Fruit fly (Drosophila melanogaster): ENCODE results near the gene chrb.

dm6 chr3L:11448935-11449334 is 38.4 kb upstream of the chrb start:
- TF ChIP-seq CG34367 (tag; optimal IDR thresholded peaks at IDR 0.05): peak; percentile 50
- peak; percentile 63 for TF ChIP-seq Pif1B (GFP tag; optimal IDR thresholded peaks at IDR 0.05)
- TF ChIP-seq Snoo (tag; optimal IDR thresholded peaks at IDR 0.05): no peak
- TF ChIP-seq gl (tag; optimal IDR thresholded peaks at IDR 0.05): peak; percentile 0
- peak; percentile 88 for TF ChIP-seq rn (GFP tag; IDR thresholded peaks at IDR 0.05)
- peak; percentile 6 for TF ChIP-seq D1 (tag; optimal IDR thresholded peaks at IDR 0.05)
- TF ChIP-seq CG8301 (tag; optimal IDR thresholded peaks at IDR 0.05): peak; percentile 91
- TF ChIP-seq Ets98B (GFP tag; IDR thresholded peaks at IDR 0.05): peak; percentile 93
- TF ChIP-seq CG4496 (GFP tag; IDR thresholded peaks at IDR 0.05): peak; percentile 96
- peak; percentile 28 for TF ChIP-seq CG8159 (tag; optimal IDR thresholded peaks at IDR 0.05)

Data from whole organism, pupa.